Fruit fly (Drosophila melanogaster) whole organism: ENCODE data around the gene CG34057.
"Not testable (repeated sequence)": the region's sequence is repeated elsewhere in the genome, so short reads cannot be mapped to it uniquely, and the experiment has no call there.

Source experiments
- CG8478 ChIP-seq: fragments of >200 bp; optimal IDR thresholded peaks from 2 replicates; lab custom pipeline; 2018; ENCODE audit warnings: inconsistent platforms
- Dll ChIP-seq: fragments of >200 bp; optimal IDR thresholded peaks from 2 replicates; lab custom pipeline; 2017
- EcR ChIP-seq, 2 experiments: fragments of >200 bp; optimal IDR thresholded peaks; 2 replicates each; lab custom pipeline; 2017; ENCODE audit warnings: missing biosample characterization in 2 of 2, missing genetic modification characterization in 2 of 2, missing genetic modification reagents in 2 of 2
- pan ChIP-seq: fragments of >200 bp; optimal IDR thresholded peaks from 2 replicates; lab custom pipeline; 2017
- psq ChIP-seq: fragments of >200 bp; optimal IDR thresholded peaks from 2 replicates; lab custom pipeline; 2017
- usp ChIP-seq: fragments of >200 bp; optimal IDR thresholded peaks from 2 replicates; lab custom pipeline; 2017; ENCODE audit warnings: missing biosample characterization, missing genetic modification characterization, mixed read lengths

The CG34057 gene

dm6 chr3L:897080-897479 is at the start of gene CG34057:
Gene CG34057 (plus strand): TSS chr3L:897380.
- TF ChIP-seq psq (lab: Kevin White, UChicago): no peak
- no peak for TF ChIP-seq usp
- no peak for TF ChIP-seq pan (lab: Kevin White, UChicago)
- TF ChIP-seq Dll (lab: Kevin White, UChicago): no peak
- TF ChIP-seq EcR (GFP tag; optimal IDR thresholded peaks at IDR 0.05; lab: Kevin White, UChicago): no peak
- no peak for TF ChIP-seq CG8478 (lab: Kevin White, UChicago)

- TF ChIP-seq EcR (GFP tag; optimal IDR thresholded peaks at IDR 0.05; lab: Kevin White, UChicago): no peak
- no peak for TF ChIP-seq usp
- no peak for TF ChIP-seq CG8478 (lab: Kevin White, UChicago)
- TF ChIP-seq pan (lab: Kevin White, UChicago): no peak
- no peak for TF ChIP-seq Dll (lab: Kevin White, UChicago)
- TF ChIP-seq psq (lab: Kevin White, UChicago): no peak
Observed at dm6 chr3L:851061-851460, 46.1 kb upstream of the CG34057 start, which contains the start of gene Dci. Gene Dci (plus strand): TSS chr3L:851346.

- TF ChIP-seq EcR (GFP tag; optimal IDR thresholded peaks at IDR 0.05; lab: Kevin White, UChicago) (no peak), CG8478 (lab: Kevin White, UChicago) (no peak)
Observed at dm6 chr3L:852267-852666, 44.9 kb upstream of the CG34057 start.

DNA sequence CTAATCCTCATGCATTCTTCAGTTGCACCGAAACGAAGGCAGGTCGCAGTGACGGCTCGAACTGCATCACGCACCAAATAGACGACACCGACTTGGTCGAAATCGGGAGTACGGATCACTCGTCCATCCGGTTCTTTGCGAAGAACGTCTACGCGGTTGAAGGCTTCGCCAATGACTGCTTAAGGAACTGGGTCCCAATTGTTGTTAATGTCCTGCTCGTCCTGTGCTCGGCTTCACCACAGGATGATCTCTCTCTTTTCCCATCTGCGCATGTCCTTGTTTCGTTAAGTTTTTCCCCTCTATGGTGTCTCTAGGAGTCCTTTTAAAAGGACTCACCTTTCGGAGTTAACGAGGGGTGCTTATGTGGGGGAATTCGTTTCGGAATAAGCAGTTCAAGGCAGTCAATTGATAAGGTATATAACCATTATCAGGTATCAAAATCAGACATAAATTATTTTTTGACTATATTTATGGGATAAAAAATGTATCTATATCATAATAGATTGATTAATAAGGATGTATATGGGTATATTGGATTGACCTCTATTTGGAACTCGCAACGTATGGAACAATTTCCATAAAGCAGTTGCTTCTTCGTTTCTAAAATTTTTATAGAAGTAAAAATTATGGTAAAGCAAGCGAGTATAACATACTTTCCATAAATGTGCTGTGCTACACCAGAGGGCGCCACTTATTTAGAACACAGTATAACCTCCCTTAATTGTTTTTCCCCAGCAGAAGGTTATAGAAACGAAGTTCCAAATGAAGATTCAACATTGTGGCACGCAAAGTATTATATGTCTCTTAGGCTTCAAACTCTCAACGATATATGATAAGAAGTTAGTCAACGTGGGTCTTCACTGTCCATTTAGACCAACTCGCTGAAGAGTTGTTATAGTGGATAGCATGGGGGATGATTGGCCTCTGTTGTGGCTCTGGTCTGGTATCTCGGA is 39.8 kb upstream of the CG34057 start, which contains the start of gene dpr20:
dpr20 (minus strand) TSS at position 186 of the 953 bp plus-strand sequence.
- TF ChIP-seq pan (lab: Kevin White, UChicago): no peak
- no peak for TF ChIP-seq psq (lab: Kevin White, UChicago)
- TF ChIP-seq CG8478 (lab: Kevin White, UChicago): no peak
- no peak for TF ChIP-seq usp
- TF ChIP-seq EcR (GFP tag; optimal IDR thresholded peaks at IDR 0.05; lab: Kevin White, UChicago): no peak
- TF ChIP-seq Dll (lab: Kevin White, UChicago): no peak

- TF ChIP-seq Dll, psq, pan (lab: Kevin White, UChicago): not testable (repeated sequence)
Observed at dm6 chr3L:865096-865495, 32.1 kb upstream of the CG34057 start, which contains the start of gene CG12502. Gene CG12502 (plus strand): TSS chr3L:865396.

- TF ChIP-seq Dll (lab: Kevin White, UChicago) (no peak), CG8478 (lab: Kevin White, UChicago) (no peak), usp (no peak), EcR (GFP tag; optimal IDR thresholded peaks at IDR 0.05; lab: Kevin White, UChicago) (no peak), pan (lab: Kevin White, UChicago) (no peak), psq (lab: Kevin White, UChicago) (no peak)
Observed at dm6 chr3L:868800-869199, 28.4 kb upstream of the CG34057 start.

- TF ChIP-seq psq (lab: Kevin White, UChicago) (no peak), usp (no peak), Dll (lab: Kevin White, UChicago) (no peak), pan (lab: Kevin White, UChicago) (no peak), EcR (GFP tag; optimal IDR thresholded peaks at IDR 0.05; lab: Kevin White, UChicago) (no peak), CG8478 (lab: Kevin White, UChicago) (no peak)
Observed at dm6 chr3L:871713-872112, 25.5 kb upstream of the CG34057 start, which contains the start of gene Usp10. Gene Usp10 (plus strand): TSS chr3L:871899.

dm6 chr3L:872389-872972 is 24.7 kb upstream of the CG34057 start:
- no peak for TF ChIP-seq CG8478 (lab: Kevin White, UChicago)
- TF ChIP-seq usp: no peak
- TF ChIP-seq pan (lab: Kevin White, UChicago): no peak
- no peak for TF ChIP-seq EcR (GFP tag; optimal IDR thresholded peaks at IDR 0.05; lab: Kevin White, UChicago)
- TF ChIP-seq psq (lab: Kevin White, UChicago): no peak
- TF ChIP-seq Dll (lab: Kevin White, UChicago): no peak

DNA sequence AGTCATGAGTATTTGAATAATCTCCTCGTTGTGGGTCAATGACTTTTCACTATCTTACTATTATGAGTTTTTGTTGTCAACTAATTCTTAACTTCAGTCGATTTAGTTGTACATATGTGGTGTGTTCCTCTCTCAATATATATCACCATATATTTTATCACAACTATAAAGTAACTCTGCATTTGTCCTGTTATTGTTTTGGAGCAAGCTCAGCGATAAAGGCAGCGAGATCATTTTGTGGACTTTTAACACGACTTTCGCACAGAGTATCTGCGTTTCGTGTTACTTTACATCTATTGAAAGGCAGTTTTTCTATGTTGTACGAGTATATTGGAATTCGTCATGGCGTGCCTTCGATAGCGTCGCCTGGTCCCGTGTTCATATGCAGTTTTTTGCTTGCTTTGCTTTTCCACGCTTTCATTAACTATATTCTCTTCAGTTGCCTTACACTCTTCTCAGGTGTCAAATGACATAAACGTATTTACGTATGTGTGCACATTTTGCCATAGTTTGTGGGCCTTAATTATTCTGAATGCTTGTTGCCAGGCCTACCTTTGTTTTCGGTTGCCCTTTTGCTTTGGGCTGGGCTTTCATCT is 21.7 kb upstream of the CG34057 start:
- TF ChIP-seq pan (lab: Kevin White, UChicago): no peak

DNA sequence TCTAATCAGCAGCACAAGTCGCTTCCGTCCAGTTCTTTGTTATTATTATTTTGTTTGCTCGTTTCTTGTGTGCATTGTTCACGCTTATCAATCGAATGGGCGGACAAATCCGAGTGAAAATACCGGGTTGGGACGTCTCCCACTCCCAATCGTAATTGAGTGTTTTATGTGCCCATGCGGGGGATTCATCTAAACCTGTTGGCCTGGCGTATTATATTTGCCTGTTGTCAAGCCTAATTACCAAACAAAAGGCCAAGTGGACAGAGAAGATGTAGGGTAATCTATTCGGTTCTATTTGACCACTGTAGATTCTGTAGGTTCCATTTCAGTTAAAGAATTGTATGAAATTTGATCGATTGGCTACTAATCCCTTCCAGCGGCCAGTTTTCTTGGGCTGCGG is 21.1 kb upstream of the CG34057 start:
- no peak for TF ChIP-seq CG8478 (lab: Kevin White, UChicago)
- TF ChIP-seq psq (lab: Kevin White, UChicago): no peak
- no peak for TF ChIP-seq Dll (lab: Kevin White, UChicago)
- TF ChIP-seq usp: no peak
- TF ChIP-seq pan (lab: Kevin White, UChicago): no peak
- no peak for TF ChIP-seq EcR (GFP tag; optimal IDR thresholded peaks at IDR 0.05; lab: Kevin White, UChicago)

DNA sequence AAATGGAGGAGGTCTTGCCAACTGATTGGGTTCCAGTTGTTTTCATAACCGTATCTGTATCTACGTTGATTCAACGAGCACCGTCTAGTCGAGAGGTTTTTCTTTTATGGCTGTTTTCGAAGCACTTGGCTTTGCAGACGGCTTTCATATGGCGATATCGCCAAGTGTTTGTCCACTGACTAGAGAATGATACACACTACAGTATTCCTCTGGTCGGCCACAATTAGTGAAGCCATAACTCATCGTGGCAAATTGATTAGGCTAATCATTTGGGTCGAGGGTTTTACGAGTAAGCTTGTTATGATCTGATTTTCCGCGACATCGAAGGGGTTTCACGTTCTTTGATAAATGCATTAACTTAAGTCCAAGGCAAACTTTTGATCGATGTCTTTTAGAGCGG is 20.5 kb upstream of the CG34057 start:
- TF ChIP-seq CG8478 (lab: Kevin White, UChicago): no peak
- TF ChIP-seq usp: no peak
- TF ChIP-seq Dll (lab: Kevin White, UChicago): no peak
- no peak for TF ChIP-seq pan (lab: Kevin White, UChicago)
- no peak for TF ChIP-seq EcR (GFP tag; optimal IDR thresholded peaks at IDR 0.05; lab: Kevin White, UChicago)
- no peak for TF ChIP-seq psq (lab: Kevin White, UChicago)
